Worm (Caenorhabditis elegans) whole organism, young adult: ENCODE results near the gene T25D10.4.

ENCODE experiments used
- B0035.1 ChIP-seq: sonication (generic microtip); optimal IDR thresholded peaks from 2 replicates; lab custom pipeline; 2016; ENCODE audit warnings: missing genetic modification characterization, mild to moderate bottlenecking, missing compliant biosample characterization, missing genotype, missing genetic modification reagents
- B0336.3 ChIP-seq: fragments of 200-800 bp; sonication (Bioruptor generic); IDR thresholded peaks from 2 replicates; pipeline ENCODE4 v1.3.6; 2022; ENCODE audit warnings: missing genetic modification characterization, missing compliant biosample characterization
- C17E4.6 ChIP-seq: fragments of 200-800 bp; sonication (Bioruptor generic); IDR thresholded peaks from 2 replicates; pipeline ENCODE4 v1.3.6; 2022; ENCODE audit warnings: missing genetic modification reagents, missing genetic modification characterization, missing compliant biosample characterization
- D2030.7 ChIP-seq: fragments of 200-800 bp; sonication (Bioruptor generic); IDR thresholded peaks from 2 replicates; pipeline ENCODE4 v1.3.6; 2022; ENCODE audit warnings: missing genetic modification reagents, missing genetic modification characterization, missing compliant biosample characterization
- F23B12.7 ChIP-seq: sonication (generic microtip); optimal IDR thresholded peaks from 2 replicates; lab custom pipeline; 2017; ENCODE audit warnings: missing genetic modification characterization, mild to moderate bottlenecking, missing compliant biosample characterization, antibody characterized with exemption, moderate library complexity; ENCODE audit not compliant: insufficient read depth
- F55B11.4 ChIP-seq: sonication (generic microtip); optimal IDR thresholded peaks from 2 replicates; lab custom pipeline; 2016; ENCODE audit warnings: missing compliant biosample characterization, missing genetic modification characterization, borderline replicate concordance; ENCODE audit not compliant: insufficient read depth
- T07F8.4 ChIP-seq: sonication (generic microtip); optimal IDR thresholded peaks from 2 replicates; lab custom pipeline; 2016; ENCODE audit warnings: mild to moderate bottlenecking, missing genetic modification characterization, moderate library complexity, missing compliant biosample characterization
- Y53F4B.3 ChIP-seq: fragments of 200-800 bp; sonication (Bioruptor generic); IDR thresholded peaks from 2 replicates; pipeline ENCODE4 v1.3.6; 2022; ENCODE audit warnings: missing genetic modification reagents, missing genetic modification characterization, missing compliant biosample characterization
- ama-1 ChIP-seq, 3 experiments: fragments of 150-350 bp in 1 of 3; sonication (generic microtip) in 2 of 3; optimal IDR thresholded peaks; 2 replicates each; lab custom pipeline; 2014 to 2018; ENCODE audit warnings: missing biosample characterization in 2 of 3, missing genetic modification characterization in 2 of 3, missing genetic modification reagents in 2 of 3
- aptf-3 ChIP-seq: fragments of 200-800 bp; sonication (Bioruptor generic); IDR thresholded peaks from 2 replicates; pipeline ENCODE4 v1.3.6; 2022; ENCODE audit warnings: missing genetic modification characterization, missing compliant biosample characterization
- attf-3 ChIP-seq: fragments of 200-800 bp; sonication (Bioruptor generic); conservative IDR thresholded peaks from 2 replicates; pipeline ENCODE4 v1.3.6; 2022; ENCODE audit warnings: missing genetic modification reagents, missing genetic modification characterization, missing compliant biosample characterization
- attf-5 ChIP-seq: fragments of 200-800 bp; sonication (Bioruptor generic); optimal IDR thresholded peaks from 2 replicates; lab custom pipeline; 2018; ENCODE audit warnings: mild to moderate bottlenecking, missing genetic modification characterization, missing compliant biosample characterization
- ccch-3 ChIP-seq: fragments of 200-800 bp; sonication (Bioruptor generic); optimal IDR thresholded peaks from 2 replicates; lab custom pipeline; 2018; ENCODE audit warnings: mild to moderate bottlenecking, missing genetic modification characterization, missing compliant biosample characterization
- chd-7 ChIP-seq: sonication (generic microtip); optimal IDR thresholded peaks from 2 replicates; lab custom pipeline; 2016; ENCODE audit warnings: mild to moderate bottlenecking, missing genetic modification characterization, moderate library complexity, missing compliant biosample characterization
- die-1 ChIP-seq: sonication (generic microtip); optimal IDR thresholded peaks from 2 replicates; lab custom pipeline; 2016; ENCODE audit warnings: missing genotype, mild to moderate bottlenecking, missing genetic modification characterization, missing compliant biosample characterization
- dox-1 ChIP-seq: fragments of 200-800 bp; sonication (Bioruptor generic); IDR thresholded peaks from 2 replicates; pipeline ENCODE4 v1.3.6; 2022; ENCODE audit warnings: missing genetic modification reagents, missing genetic modification characterization, missing compliant biosample characterization
- egl-44 ChIP-seq: fragments of 200-800 bp; sonication (Bioruptor generic); IDR thresholded peaks from 2 replicates; pipeline ENCODE4 v1.3.6; 2022; ENCODE audit warnings: missing genetic modification reagents, missing genetic modification characterization, missing compliant biosample characterization
- egrh-3 ChIP-seq: fragments of 200-800 bp; sonication (Bioruptor generic); IDR thresholded peaks from 2 replicates; pipeline ENCODE4 v1.3.6; 2022; ENCODE audit warnings: missing genetic modification reagents, missing genetic modification characterization, missing compliant biosample characterization
- fkh-3 ChIP-seq: sonication (generic microtip); optimal IDR thresholded peaks from 2 replicates; lab custom pipeline; 2016; ENCODE audit warnings: mild to moderate bottlenecking, missing genetic modification characterization, missing compliant biosample characterization
- hmg-1.2 ChIP-seq: fragments of 200-800 bp; sonication (Bioruptor generic); IDR thresholded peaks from 2 replicates; pipeline ENCODE4 v1.3.6; 2022; ENCODE audit warnings: missing genetic modification reagents, missing genetic modification characterization, missing compliant biosample characterization
- hsf-1 ChIP-seq: fragments of 200-800 bp; sonication (Bioruptor generic); IDR thresholded peaks from 2 replicates; pipeline ENCODE4 v1.3.6; 2022; ENCODE audit warnings: missing genetic modification reagents, missing genetic modification characterization, missing compliant biosample characterization
- lin-35 ChIP-seq, 3 experiments: fragments of 150-350 bp in 2 of 3; sonication (generic microtip) in 1 of 3; optimal IDR thresholded peaks; 2 replicates each; lab custom pipeline; 2014 to 2018; ENCODE audit warnings: missing biosample characterization in 3 of 3, missing genetic modification characterization in 3 of 3, missing genetic modification reagents in 3 of 3
- lsl-1 ChIP-seq: fragments of 200-800 bp; sonication (Bioruptor generic); optimal IDR thresholded peaks from 2 replicates; lab custom pipeline; 2018; ENCODE audit warnings: mild to moderate bottlenecking, missing genetic modification characterization, moderate library complexity, missing compliant biosample characterization
- madf-3 ChIP-seq: fragments of 200-800 bp; sonication (Bioruptor generic); IDR thresholded peaks from 2 replicates; pipeline ENCODE4 v1.3.6; 2022; ENCODE audit warnings: missing genetic modification reagents, missing genetic modification characterization, missing compliant biosample characterization
- madf-8 ChIP-seq: fragments of 200-800 bp; sonication (Bioruptor generic); conservative IDR thresholded peaks from 2 replicates; pipeline ENCODE4 v1.3.6; 2022; ENCODE audit warnings: missing genetic modification reagents, missing genetic modification characterization, missing compliant biosample characterization
- nfya-2 ChIP-seq: fragments of 200-800 bp; sonication (Bioruptor generic); IDR thresholded peaks from 2 replicates; pipeline ENCODE4 v1.3.6; 2022; ENCODE audit warnings: missing genetic modification reagents, missing genetic modification characterization, missing compliant biosample characterization
- nhr-27 ChIP-seq: fragments of 200-800 bp; sonication (Bioruptor generic); optimal IDR thresholded peaks from 2 replicates; lab custom pipeline; 2018; ENCODE audit warnings: mild to moderate bottlenecking, missing genetic modification characterization, moderate library complexity, missing compliant biosample characterization
- nhr-80 ChIP-seq: sonication (generic microtip); optimal IDR thresholded peaks from 2 replicates; lab custom pipeline; 2016; ENCODE audit warnings: missing genetic modification characterization, missing compliant biosample characterization
- pbrm-1 ChIP-seq: fragments of 200-800 bp; sonication (Bioruptor generic); IDR thresholded peaks from 2 replicates; pipeline ENCODE4 v1.3.6; 2022; ENCODE audit warnings: missing genetic modification reagents, missing genetic modification characterization, missing compliant biosample characterization
- pha-4 ChIP-seq: fragments of 150-350 bp; sonication (generic microtip); optimal IDR thresholded peaks from 2 replicates; lab custom pipeline; 2014; ENCODE audit warnings: missing biosample characterization, missing genetic modification reagents, missing genetic modification characterization
- rcor-1 ChIP-seq: fragments of 200-800 bp; sonication (Bioruptor generic); IDR thresholded peaks from 2 replicates; pipeline ENCODE4 v1.3.6; 2022; ENCODE audit warnings: missing genetic modification reagents, missing genetic modification characterization, missing compliant biosample characterization
- sdz-38 ChIP-seq: sonication (generic microtip); optimal IDR thresholded peaks from 2 replicates; lab custom pipeline; 2016; ENCODE audit warnings: missing genotype, missing genetic modification characterization, missing compliant biosample characterization
- sea-2 ChIP-seq: fragments of 200-800 bp; sonication (Bioruptor generic); IDR thresholded peaks from 2 replicates; pipeline ENCODE4 v1.3.6; 2022; ENCODE audit warnings: missing genetic modification characterization, missing compliant biosample characterization
- snpc-1.1 ChIP-seq: sonication (generic microtip); optimal IDR thresholded peaks from 2 replicates; lab custom pipeline; 2017; ENCODE audit warnings: missing genetic modification characterization, mild to moderate bottlenecking, missing compliant biosample characterization, antibody characterized with exemption, moderate library complexity, missing genotype, missing genetic modification reagents; ENCODE audit not compliant: insufficient read depth
- snpc-4 ChIP-seq, 5 experiments: fragments of 150-350 bp in 1 of 5; sonication (generic microtip) in 4 of 5; optimal IDR thresholded peaks; 2 replicates each; lab custom pipeline; 2014 to 2018; ENCODE audit warnings: missing genetic modification characterization in 5 of 5, missing biosample characterization in 3 of 5, antibody characterized with exemption in 2 of 5, mild to moderate bottlenecking in 2 of 5, missing compliant biosample characterization in 2 of 5, missing genotype in 2 of 5, moderate library complexity in 2 of 5, missing genetic modification reagents in 1 of 5
- sptf-2 ChIP-seq: fragments of 200-800 bp; sonication (Bioruptor generic); optimal IDR thresholded peaks from 2 replicates; lab custom pipeline; 2018; ENCODE audit warnings: mild to moderate bottlenecking, missing genetic modification characterization, missing compliant biosample characterization
- unc-130 ChIP-seq: sonication (generic microtip); optimal IDR thresholded peaks from 2 replicates; lab custom pipeline; 2016; ENCODE audit warnings: missing genetic modification reagents, missing genetic modification characterization, missing compliant biosample characterization
- unc-62 ChIP-seq: fragments of 150-350 bp; optimal IDR thresholded peaks from 2 replicates; lab custom pipeline; 2014; ENCODE audit warnings: missing biosample characterization, missing genetic modification reagents, missing genetic modification characterization
- zfh-2 ChIP-seq: fragments of 200-800 bp; sonication (Bioruptor generic); conservative IDR thresholded peaks from 2 replicates; pipeline ENCODE4 v1.3.6; 2022; ENCODE audit warnings: missing genetic modification reagents, missing genetic modification characterization, missing compliant biosample characterization
- ztf-22 ChIP-seq: fragments of 200-800 bp; sonication (Bioruptor generic); optimal IDR thresholded peaks from 2 replicates; lab custom pipeline; 2018; ENCODE audit warnings: mild to moderate bottlenecking, missing genetic modification characterization, moderate library complexity, missing compliant biosample characterization
- ztf-25 ChIP-seq: fragments of 200-800 bp; sonication (Bioruptor generic); IDR thresholded peaks from 2 replicates; pipeline ENCODE4 v1.3.6; 2022; ENCODE audit warnings: missing genetic modification reagents, missing genetic modification characterization, missing compliant biosample characterization
- ztf-26 ChIP-seq: sonication (generic microtip); optimal IDR thresholded peaks from 2 replicates; lab custom pipeline; 2017; ENCODE audit warnings: missing genetic modification characterization, missing compliant biosample characterization
- ztf-3 ChIP-seq: fragments of 200-800 bp; sonication (Bioruptor generic); optimal IDR thresholded peaks from 2 replicates; lab custom pipeline; 2018; ENCODE audit warnings: mild to moderate bottlenecking, missing genetic modification characterization, missing compliant biosample characterization

The T25D10.4 gene

ce11 chrII:6410181-6410580, at the start of gene T25D10.4:
Gene T25D10.4, minus strand, starts transcription at chrII:6410281.
- TF ChIP-seq D2030.7 (no peak), B0035.1 (tag; lab: Kevin White, UChicago) (no peak), nhr-80 (tag; lab: Kevin White, UChicago) (no peak), F23B12.7 (tag; lab: Kevin White, UChicago) (no peak)

DNA sequence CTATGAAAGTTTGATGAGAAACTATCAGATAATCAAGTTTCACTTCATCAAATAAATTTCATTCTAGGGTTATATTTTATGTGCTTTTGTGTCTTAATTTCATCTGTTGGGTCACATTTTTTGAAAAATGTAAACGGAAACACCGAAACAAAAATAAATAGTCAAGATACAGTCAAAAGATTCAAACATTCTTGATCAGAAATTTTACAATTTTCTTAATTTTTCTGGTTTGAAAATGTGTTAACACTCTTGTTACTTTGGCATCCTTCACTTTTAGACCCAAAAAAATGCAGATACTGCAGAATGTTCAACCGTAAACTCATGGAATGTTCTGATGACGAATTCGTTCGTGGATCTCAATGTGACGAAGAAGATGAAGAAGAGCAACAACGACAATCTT, 44.6 kb upstream of the T25D10.4 start, which contains the start of gene aptf-1:
Gene aptf-1 (plus strand): TSS at position 301 of the 400 bp plus-strand sequence.
- TF ChIP-seq snpc-4 (GFP tag; optimal IDR thresholded peaks at IDR 0.05; lab: Kevin White, UChicago) (no peak), snpc-4 (tag; optimal IDR thresholded peaks at IDR 0.05; lab: Kevin White, UChicago) (no peak)

ce11 chrII:6453341-6453806, 43.3 kb upstream of the T25D10.4 start, which contains the start of gene atg-16.2:
Gene atg-16.2, minus strand, starts transcription at chrII:6453391.
- no peak for TF ChIP-seq madf-3 (GFP tag; lab: Robert Waterston, UW)
- no peak for TF ChIP-seq ztf-3
- no peak for TF ChIP-seq sptf-2 (GFP tag; lab: Kevin White, UChicago)
- TF ChIP-seq unc-130 (GFP tag; lab: Kevin White, UChicago): no peak
- no peak for TF ChIP-seq egrh-3 (GFP tag; lab: Robert Waterston, UW)
- no peak for TF ChIP-seq ztf-25 (GFP tag; lab: Robert Waterston, UW)
- TF ChIP-seq die-1 (tag; lab: Kevin White, UChicago): no peak
- no peak for TF ChIP-seq attf-3 (GFP tag; lab: Robert Waterston, UW)
- no peak for TF ChIP-seq snpc-1.1 (tag; lab: Kevin White, UChicago)
- no peak for TF ChIP-seq snpc-4 (GFP tag; optimal IDR thresholded peaks at IDR 0.05; lab: Kevin White, UChicago)
- TF ChIP-seq snpc-4 (tag; optimal IDR thresholded peaks at IDR 0.05; lab: Kevin White, UChicago): no peak
- no peak for TF ChIP-seq ccch-3 (GFP tag; lab: Kevin White, UChicago)
- TF ChIP-seq sdz-38: no peak
- TF ChIP-seq fkh-3: no peak
- TF ChIP-seq nhr-27 (tag; lab: Kevin White, UChicago): no peak
- 0 out of 2 replicates have a peak, but pooled peaks have one; percentile 50 for TF ChIP-seq dox-1
- TF ChIP-seq unc-62 (GFP tag; lab: Kevin White, UChicago): no peak
- TF ChIP-seq zfh-2 (GFP tag; lab: Robert Waterston, UW): no peak
- TF ChIP-seq C17E4.6 (GFP tag; lab: Robert Waterston, UW): no peak
- no peak for TF ChIP-seq T07F8.4 (tag; lab: Kevin White, UChicago)
- no peak for TF ChIP-seq F55B11.4
- no peak for TF ChIP-seq pha-4 (tag; lab: Kevin White, UChicago)
- TF ChIP-seq sea-2 (GFP tag; lab: Robert Waterston, UW): no peak
- no peak for TF ChIP-seq ztf-22 (GFP tag; lab: Kevin White, UChicago)
- TF ChIP-seq aptf-3 (GFP tag; lab: Robert Waterston, UW): no peak
- TF ChIP-seq ama-1 (optimal IDR thresholded peaks at IDR 0.05; lab: Kevin White, UChicago): no peak
- TF ChIP-seq ama-1 (GFP tag; optimal IDR thresholded peaks at IDR 0.05; lab: Kevin White, UChicago): no peak
- no peak for TF ChIP-seq egl-44 (GFP tag; lab: Robert Waterston, UW)
- TF ChIP-seq madf-8 (GFP tag; lab: Robert Waterston, UW): no peak
- no peak for TF ChIP-seq Y53F4B.3
- no peak for TF ChIP-seq F23B12.7 (tag; lab: Kevin White, UChicago)
- no peak for TF ChIP-seq hsf-1 (GFP tag; lab: Robert Waterston, UW)
- TF ChIP-seq chd-7: no peak
- TF ChIP-seq lsl-1 (GFP tag; lab: Kevin White, UChicago): no peak
- peak in 1 of 3 experiments; percentile 31 for TF ChIP-seq lin-35 (GFP tag; optimal IDR thresholded peaks at IDR 0.05; lab: Kevin White, UChicago)
- TF ChIP-seq B0336.3 (GFP tag; lab: Robert Waterston, UW): no peak
- no peak for TF ChIP-seq ztf-26
- peak; percentile 69 for TF ChIP-seq attf-5 (GFP tag; lab: Kevin White, UChicago)
- TF ChIP-seq nfya-2: no peak
- no peak for TF ChIP-seq pbrm-1 (GFP tag; lab: Robert Waterston, UW)
- 0 out of 2 replicates have a peak, but pooled peaks have one; percentile 23 for TF ChIP-seq rcor-1 (GFP tag; lab: Robert Waterston, UW)
- TF ChIP-seq hmg-1.2 (GFP tag; lab: Robert Waterston, UW): peak; percentile 19; the same call in 1 of the 2 replicates
